Fruit fly (Drosophila melanogaster) whole organism, embryonic: ENCODE results near the gene Cand1.

Experiments
- Ada2b ChIP-seq: fragments of 200-800 bp; sonication (Bioruptor generic); IDR thresholded peaks from 2 replicates; pipeline ENCODE4 v1.3.6; 2022; ENCODE audit warnings: missing biosample characterization, missing genetic modification characterization
- Aef1 ChIP-seq: fragments of 200-800 bp; sonication (Bioruptor generic); IDR thresholded peaks from 3 replicates; pipeline ENCODE4 v1.3.6; 2022; ENCODE audit warnings: missing biosample characterization, missing genetic modification characterization
- Awh ChIP-seq: fragments of 200-800 bp; sonication (Bioruptor generic); IDR thresholded peaks from 2 replicates; pipeline ENCODE4, ENCODE4 v1.3.6; 2022; ENCODE audit warnings: missing biosample characterization, missing genetic modification characterization
- CG13624 ChIP-seq: fragments of 200-800 bp; sonication (Bioruptor generic); optimal IDR thresholded peaks from 2 replicates; lab custom pipeline; 2016; ENCODE audit warnings: missing biosample characterization, missing genetic modification characterization
- CG13775 ChIP-seq: fragments of 200-800 bp; sonication (Bioruptor generic); optimal IDR thresholded peaks from 3 replicates; lab custom pipeline; 2017; ENCODE audit warnings: missing biosample characterization, mild to moderate bottlenecking, missing genetic modification characterization
- CG14050 ChIP-seq: fragments of 200-800 bp; sonication (Bioruptor generic); IDR thresholded peaks from 3 replicates; pipeline ENCODE4 v1.3.6; 2022; ENCODE audit warnings: missing biosample characterization, missing genetic modification characterization
- CG15696 ChIP-seq: fragments of 200-800 bp; sonication (Bioruptor generic); optimal IDR thresholded peaks from 2 replicates; lab custom pipeline; 2019; ENCODE audit warnings: missing biosample characterization, mild to moderate bottlenecking, missing genetic modification characterization, moderate library complexity
- CG16779 ChIP-seq: fragments of 200-800 bp; sonication (Bioruptor generic); IDR thresholded peaks from 2 replicates; pipeline ENCODE4 v1.3.6; 2022; ENCODE audit warnings: missing biosample characterization, missing genetic modification characterization
- CG17186 ChIP-seq: fragments of 200-800 bp; sonication (Bioruptor generic); optimal IDR thresholded peaks from 3 replicates; lab custom pipeline; 2017; ENCODE audit warnings: missing biosample characterization, missing genetic modification reagents, missing genetic modification characterization
- CG17829 ChIP-seq: fragments of 200-800 bp; optimal IDR thresholded peaks from 2 replicates; lab custom pipeline; 2019; ENCODE audit warnings: missing biosample characterization, mild to moderate bottlenecking, missing genetic modification characterization, moderate library complexity
- CG31388 ChIP-seq: fragments of 200-800 bp; sonication (Bioruptor generic); optimal IDR thresholded peaks from 2 replicates; lab custom pipeline; 2016; ENCODE audit warnings: missing biosample characterization, missing genetic modification characterization
- CG4820 ChIP-seq: fragments of 200-800 bp; sonication (Bioruptor generic); optimal IDR thresholded peaks from 3 replicates; lab custom pipeline; 2016; ENCODE audit warnings: missing biosample characterization, missing genetic modification characterization
- CG6272 ChIP-seq: fragments of 200-800 bp; sonication (Bioruptor generic); IDR thresholded peaks from 2 replicates; pipeline ENCODE4 v1.3.6; 2022; ENCODE audit warnings: missing biosample characterization, missing genetic modification characterization
- CG6791 ChIP-seq: fragments of 200-800 bp; sonication (Bioruptor generic); IDR thresholded peaks from 3 replicates; pipeline ENCODE4 v1.3.6; 2022; ENCODE audit warnings: missing biosample characterization, missing genetic modification characterization; ENCODE audit not compliant: partially characterized antibody
- CG7987 ChIP-seq: fragments of 200-800 bp; sonication (Bioruptor generic); optimal IDR thresholded peaks from 2 replicates; lab custom pipeline; 2018; ENCODE audit warnings: missing biosample characterization, mild to moderate bottlenecking, missing genetic modification characterization, moderate library complexity
- CG8478 ChIP-seq: fragments of >200 bp; optimal IDR thresholded peaks from 2 replicates; lab custom pipeline; 2018
- CG8765 ChIP-seq: fragments of 200-800 bp; sonication (Bioruptor generic); IDR thresholded peaks from 2 replicates; pipeline ENCODE4 v1.3.6; 2022; ENCODE audit warnings: missing biosample characterization, missing genetic modification characterization
- Chrac-16 ChIP-seq: fragments of 200-800 bp; sonication (Bioruptor generic); optimal IDR thresholded peaks from 3 replicates; lab custom pipeline; 2016; ENCODE audit warnings: missing biosample characterization, missing genetic modification characterization
- D19A ChIP-seq: fragments of 200-800 bp; optimal IDR thresholded peaks from 3 replicates; lab custom pipeline; 2019; ENCODE audit warnings: missing biosample characterization, mild to moderate bottlenecking, missing genetic modification characterization, moderate library complexity
- Ets65A ChIP-seq: fragments of 200-800 bp; sonication (Bioruptor generic); peaks from one replicate; lab custom pipeline; 2016; ENCODE audit warnings: missing biosample characterization, missing genetic modification characterization
- Fer3 ChIP-seq: fragments of 200-800 bp; sonication (Bioruptor generic); optimal IDR thresholded peaks from 2 replicates; lab custom pipeline; 2018; ENCODE audit warnings: missing biosample characterization, mild to moderate bottlenecking, missing genetic modification characterization, moderate library complexity
- Gug ChIP-seq: fragments of 200-800 bp; sonication (Bioruptor generic); IDR thresholded peaks from 4 replicates; pipeline ENCODE4 v1.3.6; 2022; ENCODE audit warnings: missing biosample characterization, missing genetic modification characterization
- Hey ChIP-seq: fragments of 200-800 bp; sonication (Bioruptor generic); optimal IDR thresholded peaks from 3 replicates; lab custom pipeline; 2018; ENCODE audit warnings: missing biosample characterization, mild to moderate bottlenecking, missing genetic modification characterization
- Kr ChIP-seq: fragments of 200-800 bp; sonication (Bioruptor generic); optimal IDR thresholded peaks from 2 replicates; lab custom pipeline; 2017; ENCODE audit warnings: missing biosample characterization, mild to moderate bottlenecking, missing genetic modification characterization
- MTF-1 ChIP-seq: fragments of 200-800 bp; sonication (Bioruptor generic); optimal IDR thresholded peaks from 2 replicates; lab custom pipeline; 2018; ENCODE audit warnings: missing biosample characterization, mild to moderate bottlenecking, missing genetic modification characterization, borderline replicate concordance
- NC2β ChIP-seq: fragments of 200-800 bp; sonication (Bioruptor generic); optimal IDR thresholded peaks from 2 replicates; lab custom pipeline; 2016; ENCODE audit warnings: missing biosample characterization, missing genetic modification characterization
- Nf-YA ChIP-seq: fragments of 200-800 bp; sonication (Bioruptor generic); IDR thresholded peaks from 2 replicates; pipeline ENCODE4 v1.3.6; 2022; ENCODE audit warnings: missing biosample characterization, missing genetic modification characterization
- Sox100B ChIP-seq: fragments of 200-800 bp; sonication (Bioruptor generic); optimal IDR thresholded peaks from 3 replicates; lab custom pipeline; 2018; ENCODE audit warnings: missing biosample characterization, mild to moderate bottlenecking, missing genetic modification characterization
- ash1 ChIP-seq: fragments of 200-800 bp; sonication (Bioruptor generic); optimal IDR thresholded peaks from 2 replicates; lab custom pipeline; 2018; ENCODE audit warnings: missing biosample characterization, mild to moderate bottlenecking, missing genetic modification characterization
- cas ChIP-seq: fragments of 200-800 bp; sonication (Bioruptor generic); IDR thresholded peaks from 2 replicates; pipeline ENCODE4 v1.3.6; 2022; ENCODE audit warnings: missing biosample characterization, missing genetic modification characterization
- crp ChIP-seq, 2 experiments: fragments of 200-800 bp; sonication (Bioruptor generic); optimal IDR thresholded peaks; 2 replicates in 1 of 2; 3 replicates in 1 of 2; lab custom pipeline; 2017; ENCODE audit warnings: missing biosample characterization in 2 of 2, missing genetic modification characterization in 2 of 2, mild to moderate bottlenecking in 1 of 2, moderate library complexity in 1 of 2
- dan ChIP-seq: fragments of 200-800 bp; sonication (Bioruptor generic); IDR thresholded peaks from 2 replicates; pipeline ENCODE4 v1.3.6; 2022; ENCODE audit warnings: missing biosample characterization, missing genetic modification characterization
- dmrt11E ChIP-seq: fragments of 200-800 bp; sonication (Bioruptor generic); optimal IDR thresholded peaks from 3 replicates; lab custom pipeline; 2018; ENCODE audit warnings: missing biosample characterization, mild to moderate bottlenecking, missing genetic modification characterization, moderate library complexity
- ftz-f1 ChIP-seq: fragments of 200-800 bp; sonication (Bioruptor generic); optimal IDR thresholded peaks from 2 replicates; lab custom pipeline; 2016; ENCODE audit warnings: missing biosample characterization, missing genetic modification characterization
- gcm2 ChIP-seq: fragments of 200-800 bp; sonication (Bioruptor generic); optimal IDR thresholded peaks from 2 replicates; lab custom pipeline; 2016; ENCODE audit warnings: missing biosample characterization, missing genetic modification characterization
- gem ChIP-seq: fragments of 200-800 bp; sonication (Bioruptor generic); optimal IDR thresholded peaks from 2 replicates; lab custom pipeline; 2019; ENCODE audit warnings: missing biosample characterization, mild to moderate bottlenecking, missing genetic modification characterization, moderate library complexity
- gt ChIP-seq: fragments of 200-800 bp; sonication (Bioruptor generic); IDR thresholded peaks from 2 replicates; pipeline ENCODE4 v1.3.6; 2022; ENCODE audit warnings: missing biosample characterization, missing genetic modification characterization
- ham ChIP-seq: fragments of 200-800 bp; sonication (Bioruptor generic); IDR thresholded peaks from 2 replicates; pipeline ENCODE4 v1.3.6; 2022; ENCODE audit warnings: missing biosample characterization, missing genetic modification characterization
- her ChIP-seq: fragments of 200-800 bp; sonication (Bioruptor generic); optimal IDR thresholded peaks from 2 replicates; lab custom pipeline; 2016; ENCODE audit warnings: missing biosample characterization, missing genetic modification characterization
- kah ChIP-seq: fragments of 200-800 bp; sonication (Bioruptor generic); optimal IDR thresholded peaks from 2 replicates; lab custom pipeline; 2018; ENCODE audit warnings: missing biosample characterization, mild to moderate bottlenecking, missing genetic modification characterization
- kni ChIP-seq: fragments of 200-800 bp; sonication (Bioruptor generic); optimal IDR thresholded peaks from 3 replicates; lab custom pipeline; 2017; ENCODE audit warnings: mild to moderate bottlenecking, missing biosample characterization, missing genetic modification reagents, missing genetic modification characterization
- lab ChIP-seq: fragments of 200-800 bp; sonication (Bioruptor generic); optimal IDR thresholded peaks from 3 replicates; lab custom pipeline; 2017; ENCODE audit warnings: missing biosample characterization, missing genetic modification characterization, mild to moderate bottlenecking, moderate library complexity, missing genetic modification reagents
- p53 ChIP-seq: fragments of 200-800 bp; sonication (Bioruptor generic); optimal IDR thresholded peaks from 2 replicates; lab custom pipeline; 2016; ENCODE audit warnings: missing biosample characterization, missing genetic modification characterization
- pros ChIP-seq: fragments of 200-800 bp; sonication (Bioruptor generic); optimal IDR thresholded peaks from 3 replicates; lab custom pipeline; 2019; ENCODE audit warnings: missing biosample characterization, mild to moderate bottlenecking, missing genetic modification characterization, moderate library complexity
- pzg ChIP-seq: fragments of 200-800 bp; sonication (Bioruptor generic); optimal IDR thresholded peaks from 3 replicates; lab custom pipeline; 2018; ENCODE audit warnings: missing biosample characterization, mild to moderate bottlenecking, missing genetic modification characterization, moderate library complexity
- rib ChIP-seq: fragments of 200-800 bp; sonication (Bioruptor generic); IDR thresholded peaks from 2 replicates; pipeline ENCODE4 v1.3.6; 2022; ENCODE audit warnings: missing biosample characterization, missing genetic modification characterization
- salm ChIP-seq: fragments of 200-800 bp; sonication (Bioruptor generic); optimal IDR thresholded peaks from 2 replicates; lab custom pipeline; 2018; ENCODE audit warnings: missing biosample characterization, mild to moderate bottlenecking, missing genetic modification characterization
- slp2 ChIP-seq: fragments of 200-800 bp; sonication (Bioruptor generic); optimal IDR thresholded peaks from 2 replicates; lab custom pipeline; 2016; ENCODE audit warnings: missing biosample characterization, missing genetic modification characterization
- so ChIP-seq: fragments of 200-800 bp; sonication (Bioruptor generic); IDR thresholded peaks from 3 replicates; pipeline ENCODE4 v1.3.6; 2022; ENCODE audit warnings: missing biosample characterization, missing genetic modification characterization
- ttk ChIP-seq: fragments of 200-800 bp; sonication (Bioruptor generic); IDR thresholded peaks from 2 replicates; pipeline ENCODE4 v2.1.2; 2022; ENCODE audit warnings: missing biosample characterization, missing genetic modification characterization
- vfl ChIP-seq: fragments of 200-800 bp; sonication (Bioruptor generic); optimal IDR thresholded peaks from 2 replicates; lab custom pipeline; 2016; ENCODE audit warnings: missing biosample characterization, missing genetic modification characterization
- vvl ChIP-seq: fragments of 200-800 bp; sonication (Bioruptor generic); IDR thresholded peaks from 2 replicates; pipeline ENCODE4 v1.3.6; 2022; ENCODE audit warnings: missing biosample characterization, missing genetic modification characterization
- wek ChIP-seq: fragments of 200-800 bp; sonication (Bioruptor generic); optimal IDR thresholded peaks from 3 replicates; lab custom pipeline; 2018; ENCODE audit warnings: missing biosample characterization, mild to moderate bottlenecking, missing genetic modification characterization, moderate library complexity

Cand1 gene

DNA sequence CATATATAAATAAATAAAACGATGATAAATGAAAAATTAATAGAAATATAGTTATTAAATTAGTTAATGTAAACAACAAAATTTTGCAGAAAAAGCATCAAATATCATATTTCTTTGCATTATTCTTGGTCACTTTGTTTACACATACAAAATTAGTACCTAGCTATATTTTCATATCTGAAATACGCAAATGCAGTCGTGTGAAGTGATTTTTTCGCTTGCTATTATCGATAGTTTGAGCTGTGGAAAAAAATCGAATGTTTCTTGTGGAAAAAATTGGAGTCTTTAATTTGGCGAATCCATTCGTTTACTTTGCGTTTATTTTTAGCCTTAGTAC, 33.9 kb upstream of the Cand1 start, which contains the start of gene Cnot4 (continued):
- TF ChIP-seq CG8765 (GFP tag; lab: Robert Waterston, UW) (no peak), Ada2b (GFP tag; lab: Robert Waterston, UW) (no peak), Hey (tag; lab: Kevin White, UChicago) (no peak), CG17186 (GFP tag; lab: Kevin White, UChicago) (no peak), CG16779 (no peak), CG7987 (no peak), CG15696 (no peak), Chrac-16 (GFP tag; lab: Kevin White, UChicago) (no peak), gem (tag; lab: Kevin White, UChicago) (peak; percentile 24), slp2 (GFP tag; lab: Kevin White, UChicago) (no peak), kni (no peak), D19A (no peak), Ets65A (no peak), CG4820 (GFP tag; lab: Kevin White, UChicago) (no peak), Sox100B (no peak), Gug (GFP tag; lab: Robert Waterston, UW) (no peak), CG6272 (no peak), salm (tag; lab: Kevin White, UChicago) (no peak), ttk (GFP tag; lab: Robert Waterston, UW) (no peak), dan (GFP tag; lab: Robert Waterston, UW) (no peak), dmrt11E (tag; lab: Kevin White, UChicago) (peak; percentile 36), rib (no peak), pros (GFP tag; lab: Kevin White, UChicago) (no peak), vvl (peak; percentile 14; the same call in 1 of the 2 replicates), lab (GFP tag; lab: Kevin White, UChicago) (no peak), Nf-YA (GFP tag; lab: Robert Waterston, UW) (no peak), her (GFP tag; lab: Kevin White, UChicago) (no peak), CG14050 (GFP tag; lab: Robert Waterston, UW) (no peak), ftz-f1 (no peak), CG31388 (GFP tag; lab: Kevin White, UChicago) (no peak), Aef1 (GFP tag; lab: Robert Waterston, UW) (no peak), ham (GFP tag; lab: Robert Waterston, UW) (no peak), cas (GFP tag; lab: Robert Waterston, UW) (no peak), CG6791 (GFP tag; lab: Robert Waterston, UW) (0 out of 3 replicates have a peak, but pooled peaks have one; percentile 31), gt (GFP tag; lab: Robert Waterston, UW) (no peak), gcm2 (GFP tag; lab: Kevin White, UChicago) (no peak), CG8478 (lab: Kevin White, UChicago) (no peak), MTF-1 (GFP tag; lab: Kevin White, UChicago) (no peak), CG13624 (no peak), wek (no peak), Kr (GFP tag; lab: Kevin White, UChicago) (no peak), so (no peak), ash1 (no peak), CG17829 (tag; lab: Kevin White, UChicago) (peak; percentile 29), CG13775 (GFP tag; lab: Kevin White, UChicago) (no peak), p53 (GFP tag; lab: Kevin White, UChicago) (no peak), Awh (GFP tag; lab: Robert Waterston, UW) (no peak), Fer3 (tag; lab: Kevin White, UChicago) (no peak), NC2β (GFP tag; lab: Kevin White, UChicago) (no peak), kah (GFP tag; lab: Kevin White, UChicago) (no peak), crp (GFP tag; optimal IDR thresholded peaks at IDR 0.05; lab: Kevin White, UChicago) (no peak), pzg (GFP tag; lab: Kevin White, UChicago) (peak; percentile 31), vfl (GFP tag; lab: Kevin White, UChicago) (no peak)
